Worm (Caenorhabditis elegans) whole organism, midembryonic: ENCODE measurements around the gene srsx-7.

ENCODE experiments used
- T22C8.4 ChIP-seq: fragments of 200-800 bp; sonication (Bioruptor generic); IDR thresholded peaks from 2 replicates; pipeline ENCODE4 v1.3.6; 2022; ENCODE audit warnings: missing genetic modification characterization, missing compliant biosample characterization
- cog-1 ChIP-seq: sonication (generic microtip); optimal IDR thresholded peaks from 2 replicates; lab custom pipeline; 2016; ENCODE audit warnings: missing genetic modification characterization, missing compliant biosample characterization
- flt-1 ChIP-seq: fragments of 200-800 bp; sonication (Bioruptor generic); IDR thresholded peaks from 2 replicates; pipeline ENCODE4 v1.3.6; 2022; ENCODE audit warnings: missing genetic modification characterization, missing compliant biosample characterization
- klf-2 ChIP-seq: fragments of 200-800 bp; sonication (Bioruptor generic); conservative IDR thresholded peaks from 2 replicates; pipeline ENCODE4 v1.3.6; 2022; ENCODE audit warnings: missing genetic modification reagents, missing genetic modification characterization, missing compliant biosample characterization
- med-1 ChIP-seq: sonication (generic microtip); optimal IDR thresholded peaks from 2 replicates; lab custom pipeline; 2017; ENCODE audit warnings: missing genetic modification characterization, mild to moderate bottlenecking, missing compliant biosample characterization, antibody characterized with exemption, missing genetic modification reagents; ENCODE audit not compliant: insufficient read depth
- ref-1 ChIP-seq: fragments of 200-800 bp; sonication (Bioruptor generic); conservative IDR thresholded peaks from 2 replicates; pipeline ENCODE4 v1.3.6; 2022; ENCODE audit warnings: missing genetic modification reagents, missing genetic modification characterization, missing compliant biosample characterization
- tab-1 ChIP-seq: fragments of 200-800 bp; sonication (Bioruptor generic); IDR thresholded peaks from 2 replicates; pipeline ENCODE4 v1.3.6; 2022; ENCODE audit warnings: missing genetic modification characterization, missing compliant biosample characterization
- ztf-23 ChIP-seq: fragments of 200-800 bp; sonication (Bioruptor generic); IDR thresholded peaks from 2 replicates; pipeline ENCODE4 v1.3.6; 2022; ENCODE audit warnings: missing genetic modification reagents, missing genetic modification characterization, missing compliant biosample characterization
- ztf-29 ChIP-seq: fragments of 200-800 bp; sonication (Bioruptor generic); IDR thresholded peaks from 2 replicates; pipeline ENCODE4 v1.3.6; 2022; ENCODE audit warnings: missing genetic modification reagents, missing genetic modification characterization, missing compliant biosample characterization

srsx-7 gene

ce11 chrV:7925483-7925882 is at the start of gene srsx-7:
Gene srsx-7, plus strand, starts transcription at chrV:7925783.
- TF ChIP-seq klf-2 (GFP tag; lab: Robert Waterston, UW) (no peak), flt-1 (no peak), cog-1 (no peak), T22C8.4 (GFP tag; lab: Robert Waterston, UW) (no peak), ztf-29 (GFP tag; lab: Robert Waterston, UW) (no peak), ztf-23 (GFP tag; lab: Robert Waterston, UW) (no peak), ref-1 (GFP tag; lab: Robert Waterston, UW) (no peak), tab-1 (GFP tag; lab: Robert Waterston, UW) (no peak), med-1 (GFP tag; lab: Kevin White, UChicago) (no peak)

ce11 chrV:7876881-7877475 is 48.6 kb upstream of the srsx-7 start, which contains the start of gene F40A3.3:
Gene F40A3.3, plus strand, starts transcription at chrV:7877444.
- no peak for TF ChIP-seq flt-1
- no peak for TF ChIP-seq T22C8.4 (GFP tag; lab: Robert Waterston, UW)
- TF ChIP-seq ztf-29 (GFP tag; lab: Robert Waterston, UW) = no peak
- no peak for TF ChIP-seq ref-1 (GFP tag; lab: Robert Waterston, UW)
- TF ChIP-seq ztf-23 (GFP tag; lab: Robert Waterston, UW) = no peak
- no peak for TF ChIP-seq tab-1 (GFP tag; lab: Robert Waterston, UW)
- no peak for TF ChIP-seq klf-2 (GFP tag; lab: Robert Waterston, UW)
- no peak for TF ChIP-seq med-1 (GFP tag; lab: Kevin White, UChicago)
- TF ChIP-seq cog-1 = no peak

- TF ChIP-seq klf-2 (GFP tag; lab: Robert Waterston, UW) = no peak
- no peak for TF ChIP-seq tab-1 (GFP tag; lab: Robert Waterston, UW)
- no peak for TF ChIP-seq cog-1
- no peak for TF ChIP-seq ztf-23 (GFP tag; lab: Robert Waterston, UW)
- no peak for TF ChIP-seq med-1 (GFP tag; lab: Kevin White, UChicago)
- TF ChIP-seq ztf-29 (GFP tag; lab: Robert Waterston, UW) = no peak
- TF ChIP-seq T22C8.4 (GFP tag; lab: Robert Waterston, UW) = no peak
- TF ChIP-seq ref-1 (GFP tag; lab: Robert Waterston, UW) = no peak
- no peak for TF ChIP-seq flt-1
These were observed 47.1 kb upstream of the srsx-7 start, which contains the start of gene F40A3.2 for ce11 chrV:7878411-7878964. Gene F40A3.2, plus strand, starts transcription at chrV:7878914.

- no peak for TF ChIP-seq ref-1 (GFP tag; lab: Robert Waterston, UW)
- no peak for TF ChIP-seq ztf-29 (GFP tag; lab: Robert Waterston, UW)
- TF ChIP-seq ztf-23 (GFP tag; lab: Robert Waterston, UW) = no peak
- TF ChIP-seq cog-1 = no peak
- no peak for TF ChIP-seq tab-1 (GFP tag; lab: Robert Waterston, UW)
- TF ChIP-seq flt-1 = no peak
- TF ChIP-seq klf-2 (GFP tag; lab: Robert Waterston, UW) = no peak
- TF ChIP-seq med-1 (GFP tag; lab: Kevin White, UChicago) = no peak
These were observed 41.1 kb upstream of the srsx-7 start for ce11 chrV:7884441-7884840.

ce11 chrV:7888036-7888435 is 37.5 kb upstream of the srsx-7 start:
- TF ChIP-seq ztf-29 (GFP tag; lab: Robert Waterston, UW) (no peak), klf-2 (GFP tag; lab: Robert Waterston, UW) (no peak), med-1 (GFP tag; lab: Kevin White, UChicago) (no peak)

ce11 chrV:7891230-7891629 is 34.4 kb upstream of the srsx-7 start, which contains the start of gene F40A3.1:
Gene F40A3.1, plus strand, starts transcription at chrV:7891530.
- no peak for TF ChIP-seq cog-1
- TF ChIP-seq flt-1 = no peak
- TF ChIP-seq ztf-23 (GFP tag; lab: Robert Waterston, UW) = no peak
- no peak for TF ChIP-seq ref-1 (GFP tag; lab: Robert Waterston, UW)
- no peak for TF ChIP-seq T22C8.4 (GFP tag; lab: Robert Waterston, UW)
- TF ChIP-seq ztf-29 (GFP tag; lab: Robert Waterston, UW) = no peak
- TF ChIP-seq med-1 (GFP tag; lab: Kevin White, UChicago) = no peak

- TF ChIP-seq med-1 (GFP tag; lab: Kevin White, UChicago) = no peak
- no peak for TF ChIP-seq ztf-23 (GFP tag; lab: Robert Waterston, UW)
- TF ChIP-seq T22C8.4 (GFP tag; lab: Robert Waterston, UW) = no peak
- TF ChIP-seq flt-1 = no peak
- no peak for TF ChIP-seq cog-1
- no peak for TF ChIP-seq klf-2 (GFP tag; lab: Robert Waterston, UW)
- no peak for TF ChIP-seq ztf-29 (GFP tag; lab: Robert Waterston, UW)
- no peak for TF ChIP-seq ref-1 (GFP tag; lab: Robert Waterston, UW)
- no peak for TF ChIP-seq tab-1 (GFP tag; lab: Robert Waterston, UW)
These were observed 31.7 kb upstream of the srsx-7 start, which contains the start of gene F40A3.6 for ce11 chrV:7893812-7894381. Gene F40A3.6, minus strand, starts transcription at chrV:7893862.

- TF ChIP-seq med-1 (GFP tag; lab: Kevin White, UChicago) = no peak
- TF ChIP-seq T22C8.4 (GFP tag; lab: Robert Waterston, UW) = no peak
- no peak for TF ChIP-seq cog-1
- no peak for TF ChIP-seq ref-1 (GFP tag; lab: Robert Waterston, UW)
- no peak for TF ChIP-seq klf-2 (GFP tag; lab: Robert Waterston, UW)
- TF ChIP-seq ztf-29 (GFP tag; lab: Robert Waterston, UW) = no peak
- TF ChIP-seq ztf-23 (GFP tag; lab: Robert Waterston, UW) = no peak
- TF ChIP-seq flt-1 = no peak
- no peak for TF ChIP-seq tab-1 (GFP tag; lab: Robert Waterston, UW)
These were observed 25.8 kb upstream of the srsx-7 start, which contains the start of gene F40A3.7 for ce11 chrV:7899761-7900160. Gene F40A3.7, minus strand, starts transcription at chrV:7899861.

ce11 chrV:7901222-7901621 is 24.4 kb upstream of the srsx-7 start:
- no peak for TF ChIP-seq med-1 (GFP tag; lab: Kevin White, UChicago)
- TF ChIP-seq ztf-29 (GFP tag; lab: Robert Waterston, UW) = no peak
- TF ChIP-seq ztf-23 (GFP tag; lab: Robert Waterston, UW) = no peak
- TF ChIP-seq T22C8.4 (GFP tag; lab: Robert Waterston, UW) = no peak
- TF ChIP-seq cog-1 = no peak
- no peak for TF ChIP-seq ref-1 (GFP tag; lab: Robert Waterston, UW)
- TF ChIP-seq klf-2 (GFP tag; lab: Robert Waterston, UW) = no peak
- TF ChIP-seq flt-1 = no peak
- no peak for TF ChIP-seq tab-1 (GFP tag; lab: Robert Waterston, UW)
